Fruit fly (Drosophila melanogaster) whole organism, embryonic: ENCODE data around the gene Arp1.

ENCODE experiments used
- Bgb ChIP-seq: fragments of 200-800 bp; sonication (Bioruptor generic); IDR thresholded peaks from 2 replicates; pipeline ENCODE4 v1.3.6; 2022; ENCODE audit warnings: missing biosample characterization, missing genetic modification characterization; ENCODE audit not compliant: partially characterized antibody
- BtbVII ChIP-seq: fragments of 200-800 bp; sonication (Bioruptor generic); optimal IDR thresholded peaks from 3 replicates; lab custom pipeline; 2017; ENCODE audit warnings: missing biosample characterization, mild to moderate bottlenecking, missing genetic modification characterization
- CG10543 ChIP-seq: fragments of 200-800 bp; sonication (Bioruptor generic); optimal IDR thresholded peaks from 3 replicates; lab custom pipeline; 2017; ENCODE audit warnings: missing biosample characterization, mild to moderate bottlenecking, missing genetic modification characterization, moderate library complexity
- CG10565 ChIP-seq: fragments of 200-800 bp; sonication (Bioruptor generic); optimal IDR thresholded peaks from 3 replicates; lab custom pipeline; 2016; ENCODE audit warnings: missing biosample characterization, mild to moderate bottlenecking, missing genetic modification characterization
- CG14441 ChIP-seq: fragments of 200-800 bp; sonication (Bioruptor generic); IDR thresholded peaks from 2 replicates; pipeline ENCODE4 v1.3.6; 2022; ENCODE audit warnings: missing biosample characterization, missing genetic modification characterization
- CG16779 ChIP-seq: fragments of 200-800 bp; sonication (Bioruptor generic); IDR thresholded peaks from 2 replicates; pipeline ENCODE4 v1.3.6; 2022; ENCODE audit warnings: missing biosample characterization, missing genetic modification characterization
- CG2116 ChIP-seq: fragments of 200-800 bp; sonication (Bioruptor generic); optimal IDR thresholded peaks from 3 replicates; lab custom pipeline; 2018; ENCODE audit warnings: missing biosample characterization, mild to moderate bottlenecking, missing genetic modification characterization
- CG2875 ChIP-seq: fragments of 200-800 bp; sonication (Bioruptor generic); optimal IDR thresholded peaks from 2 replicates; lab custom pipeline; 2017; ENCODE audit warnings: missing biosample characterization, mild to moderate bottlenecking, missing genetic modification characterization, missing genetic modification reagents
- CG34376 ChIP-seq: fragments of 200-800 bp; sonication (Bioruptor generic); optimal IDR thresholded peaks from 2 replicates; lab custom pipeline; 2018; ENCODE audit warnings: missing biosample characterization, mild to moderate bottlenecking, missing genetic modification characterization
- CrebB ChIP-seq: fragments of 200-800 bp; sonication (Bioruptor generic); optimal IDR thresholded peaks from 3 replicates; lab custom pipeline; 2018; ENCODE audit warnings: missing biosample characterization, mild to moderate bottlenecking, missing genetic modification characterization
- Doc2 ChIP-seq: fragments of 200-800 bp; sonication (Bioruptor generic); IDR thresholded peaks from 2 replicates; pipeline ENCODE4 v1.3.6; 2022; ENCODE audit warnings: missing biosample characterization, missing genetic modification characterization
- Ets65A ChIP-seq: fragments of 200-800 bp; sonication (Bioruptor generic); peaks from one replicate; lab custom pipeline; 2016; ENCODE audit warnings: missing biosample characterization, missing genetic modification characterization
- HLH54F ChIP-seq: fragments of 200-800 bp; sonication (Bioruptor generic); optimal IDR thresholded peaks from 3 replicates; lab custom pipeline; 2016; ENCODE audit warnings: missing biosample characterization, missing genetic modification characterization
- HmgZ ChIP-seq: fragments of 200-800 bp; sonication (Bioruptor generic); optimal IDR thresholded peaks from 2 replicates; lab custom pipeline; 2018; ENCODE audit warnings: missing biosample characterization, mild to moderate bottlenecking, missing genetic modification characterization
- Hr78 ChIP-seq, 2 experiments: fragments of 200-800 bp in 1 of 2; fragments of >200 bp in 1 of 2; sonication (Bioruptor generic) in 1 of 2; optimal IDR thresholded peaks; 2 replicates each; lab custom pipeline; 2017 to 2019; ENCODE audit warnings: missing biosample characterization in 2 of 2, missing genetic modification characterization in 2 of 2, mild to moderate bottlenecking in 1 of 2, moderate library complexity in 1 of 2
- Lhr ChIP-seq: fragments of 200-800 bp; sonication (Bioruptor generic); optimal IDR thresholded peaks from 3 replicates; lab custom pipeline; 2017; ENCODE audit warnings: mild to moderate bottlenecking, missing biosample characterization, missing genetic modification reagents, missing genetic modification characterization
- Pdp1 ChIP-seq, 2 experiments: fragments of 200-800 bp; sonication (Bioruptor generic); optimal IDR thresholded peaks; 3 replicates each; lab custom pipeline; 2016; ENCODE audit warnings: missing biosample characterization in 2 of 2, missing genetic modification characterization in 2 of 2, mild to moderate bottlenecking in 1 of 2, moderate library complexity in 1 of 2
- ato ChIP-seq: fragments of 200-800 bp; sonication (Bioruptor generic); IDR thresholded peaks from 2 replicates; pipeline ENCODE4 v1.3.6; 2022; ENCODE audit warnings: missing biosample characterization, missing genetic modification characterization; ENCODE audit not compliant: partially characterized antibody
- chm ChIP-seq: fragments of 200-800 bp; sonication (Bioruptor generic); IDR thresholded peaks from 2 replicates; pipeline ENCODE4 v1.3.6; 2022; ENCODE audit warnings: missing biosample characterization, missing genetic modification characterization
- cwo ChIP-seq: fragments of 200-800 bp; sonication (Bioruptor generic); optimal IDR thresholded peaks from 3 replicates; lab custom pipeline; 2017; ENCODE audit warnings: missing biosample characterization, missing genetic modification characterization, mild to moderate bottlenecking, moderate library complexity, missing genetic modification reagents
- exex ChIP-seq: fragments of 200-800 bp; sonication (Bioruptor generic); optimal IDR thresholded peaks from 4 replicates; lab custom pipeline; 2018; ENCODE audit warnings: missing biosample characterization, mild to moderate bottlenecking, missing genetic modification characterization, moderate library complexity
- ftz-f1 ChIP-seq: fragments of 200-800 bp; sonication (Bioruptor generic); optimal IDR thresholded peaks from 2 replicates; lab custom pipeline; 2016; ENCODE audit warnings: missing biosample characterization, missing genetic modification characterization
- gcm2 ChIP-seq: fragments of 200-800 bp; sonication (Bioruptor generic); optimal IDR thresholded peaks from 2 replicates; lab custom pipeline; 2016; ENCODE audit warnings: missing biosample characterization, missing genetic modification characterization
- grn ChIP-seq: fragments of 200-800 bp; sonication (Bioruptor generic); optimal IDR thresholded peaks from 3 replicates; lab custom pipeline; 2017; ENCODE audit warnings: missing biosample characterization, missing genetic modification characterization
- kay ChIP-seq: fragments of 200-800 bp; sonication (Bioruptor generic); optimal IDR thresholded peaks from 2 replicates; lab custom pipeline; 2016; ENCODE audit warnings: missing biosample characterization, missing genetic modification characterization
- lola ChIP-seq, 3 experiments: fragments of >200 bp in 2 of 3; fragments of 200-800 bp in 1 of 3; sonication (Bioruptor generic) in 1 of 3; optimal IDR thresholded peaks; 2 replicates each; lab custom pipeline; 2017 to 2019; ENCODE audit warnings: missing biosample characterization in 3 of 3, missing genetic modification characterization in 3 of 3, mild to moderate bottlenecking in 1 of 3, moderate library complexity in 1 of 3
- pzg ChIP-seq: fragments of 200-800 bp; sonication (Bioruptor generic); optimal IDR thresholded peaks from 3 replicates; lab custom pipeline; 2018; ENCODE audit warnings: missing biosample characterization, mild to moderate bottlenecking, missing genetic modification characterization, moderate library complexity
- row ChIP-seq: fragments of 200-800 bp; sonication (Bioruptor generic); IDR thresholded peaks from 3 replicates; pipeline ENCODE4 v1.3.6; 2022; ENCODE audit warnings: missing biosample characterization, missing genetic modification characterization
- sc ChIP-seq, 3 experiments: fragments of >200 bp in 2 of 3; fragments of 200-800 bp in 1 of 3; sonication (Bioruptor generic) in 1 of 3; optimal IDR thresholded peaks; 2 replicates in 2 of 3; 3 replicates in 1 of 3; lab custom pipeline; 2017; ENCODE audit warnings: mild to moderate bottlenecking in 1 of 3, missing biosample characterization in 1 of 3, missing genetic modification characterization in 1 of 3, missing genetic modification reagents in 1 of 3
- sd ChIP-seq: fragments of 200-800 bp; sonication (Bioruptor generic); optimal IDR thresholded peaks from 3 replicates; lab custom pipeline; 2018; ENCODE audit warnings: missing biosample characterization, mild to moderate bottlenecking, missing genetic modification characterization, moderate library complexity
- sens ChIP-seq: fragments of 200-800 bp; sonication (Bioruptor generic); peaks from one replicate; lab custom pipeline; 2016; ENCODE audit warnings: missing biosample characterization, missing genetic modification characterization
- shn ChIP-seq: fragments of 200-800 bp; sonication (Bioruptor generic); optimal IDR thresholded peaks from 3 replicates; lab custom pipeline; 2016; ENCODE audit warnings: missing biosample characterization, missing genetic modification characterization
- sug ChIP-seq: fragments of 200-800 bp; optimal IDR thresholded peaks from 2 replicates; lab custom pipeline; 2019; ENCODE audit warnings: missing biosample characterization, mild to moderate bottlenecking, missing genetic modification characterization, moderate library complexity

Arp1 gene

DNA sequence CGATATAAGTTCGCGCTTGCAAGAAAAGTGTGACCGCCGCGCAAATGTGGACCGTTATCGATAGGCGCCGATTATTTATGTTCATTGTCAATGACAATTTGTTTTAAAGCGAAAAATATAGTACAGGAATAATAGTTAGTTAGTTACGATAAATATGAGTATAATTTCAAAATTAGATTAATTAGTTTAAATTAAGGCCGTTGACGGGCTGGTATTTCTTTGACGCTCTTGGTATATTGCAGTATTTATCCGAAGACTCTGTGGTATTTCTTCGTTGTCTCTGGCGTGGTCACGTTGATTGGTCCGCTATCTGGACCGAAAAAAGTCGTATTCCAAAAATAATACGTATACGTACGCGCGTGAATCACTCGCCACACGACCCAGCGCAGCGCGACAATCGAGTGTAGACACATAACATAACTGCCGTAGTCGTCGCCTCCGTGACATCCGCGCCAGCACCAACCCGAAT, 6.1 kb downstream of the Arp1 start (continued):
- TF ChIP-seq Bgb (GFP tag; lab: Robert Waterston, UW) (peak; percentile 37; the same call in 1 of the 2 replicates), chm (peak; percentile 21; the same call in 1 of the 2 replicates), pzg (peak; percentile 87), row (GFP tag; lab: Robert Waterston, UW) (0 out of 3 replicates have a peak, but pooled peaks have one; percentile 12), CG14441 (GFP tag; lab: Robert Waterston, UW) (no peak), Lhr (GFP tag; lab: Kevin White, UChicago) (peak; percentile 74), sc (optimal IDR thresholded peaks at IDR 0.05; lab: Kevin White, UChicago) (no peak), sc (GFP tag; optimal IDR thresholded peaks at IDR 0.05; lab: Kevin White, UChicago) (no peak), shn (GFP tag; lab: Kevin White, UChicago) (no peak), kay (GFP tag; lab: Kevin White, UChicago) (peak; percentile 63), CG10565 (GFP tag; lab: Kevin White, UChicago) (no peak)

- TF ChIP-seq CG2875 (GFP tag; lab: Kevin White, UChicago), result no peak
- peak; percentile 63 for TF ChIP-seq Ets65A (GFP tag; lab: Kevin White, UChicago)
- TF ChIP-seq exex, result no peak
- TF ChIP-seq, all 482 proteins: peak for 1
These were observed 6.8 kb downstream of the Arp1 start for dm6 chr3R:12698363-12698762.

- TF ChIP-seq ato (GFP tag; lab: Robert Waterston, UW) (no peak), kay (GFP tag; lab: Kevin White, UChicago) (peak; percentile 41), Pdp1 (GFP tag; optimal IDR thresholded peaks at IDR 0.05; lab: Kevin White, UChicago) (peak in 1 of 2 experiments; percentile 95), exex (peak; percentile 66), BtbVII (GFP tag; lab: Kevin White, UChicago) (peak; percentile 26), CrebB (tag; lab: Kevin White, UChicago) (no peak), CG34376 (GFP tag; lab: Kevin White, UChicago) (peak; percentile 67), grn (peak; percentile 48), HmgZ (tag; lab: Kevin White, UChicago) (no peak), lola (GFP tag; optimal IDR thresholded peaks at IDR 0.05; lab: Kevin White, UChicago) (no peak), CG10543 (GFP tag; lab: Kevin White, UChicago) (peak; percentile 51), sug (tag; lab: Kevin White, UChicago) (peak; percentile 66), sens (peak; percentile 39), cwo (GFP tag; lab: Kevin White, UChicago) (peak; percentile 5), CG2116 (no peak), sd (peak; percentile 70)
- TF ChIP-seq, all 482 proteins: peak for 11
These were observed 8.3 kb downstream of the Arp1 start for dm6 chr3R:12699620-12700378.

- TF ChIP-seq CG16779 (0 out of 2 replicates have a peak, but pooled peaks have one; percentile 32), Doc2 (GFP tag; lab: Robert Waterston, UW) (no peak), Hr78 (GFP tag; optimal IDR thresholded peaks at IDR 0.05; lab: Kevin White, UChicago) (peak in 1 of 2 experiments; percentile 99), gcm2 (no peak), ftz-f1 (GFP tag; lab: Kevin White, UChicago) (peak; percentile 42), HLH54F (GFP tag; lab: Kevin White, UChicago) (no peak)
These were observed 8.9 kb downstream of the Arp1 start for dm6 chr3R:12700454-12700853.
